Fruit fly (Drosophila melanogaster) whole organism, embryonic: ENCODE results near the gene ATPsynB.

ENCODE experiments used
- Adf1 ChIP-seq: fragments of 200-800 bp; sonication (Bioruptor generic); IDR thresholded peaks from 2 replicates; pipeline ENCODE4 v1.3.6; 2022; ENCODE audit warnings: missing biosample characterization, missing genetic modification characterization
- Awh ChIP-seq: fragments of 200-800 bp; sonication (Bioruptor generic); IDR thresholded peaks from 2 replicates; pipeline ENCODE4, ENCODE4 v1.3.6; 2022; ENCODE audit warnings: missing biosample characterization, missing genetic modification characterization
- Bteb2 ChIP-seq: fragments of 200-800 bp; sonication (Bioruptor generic); optimal IDR thresholded peaks from 2 replicates; lab custom pipeline; 2016; ENCODE audit warnings: missing biosample characterization, missing genetic modification characterization
- CG10654 ChIP-seq: fragments of 200-800 bp; sonication (Bioruptor generic); optimal IDR thresholded peaks from 2 replicates; lab custom pipeline; 2016; ENCODE audit warnings: missing biosample characterization, missing genetic modification characterization
- CG11723 ChIP-seq: fragments of 200-800 bp; sonication (Bioruptor generic); optimal IDR thresholded peaks from 2 replicates; lab custom pipeline; 2017; ENCODE audit warnings: missing biosample characterization, mild to moderate bottlenecking, missing genetic modification characterization
- CG12299 ChIP-seq: fragments of 200-800 bp; sonication (Bioruptor generic); optimal IDR thresholded peaks from 2 replicates; lab custom pipeline; 2018; ENCODE audit warnings: missing biosample characterization, mild to moderate bottlenecking, missing genetic modification characterization
- CG13624 ChIP-seq: fragments of 200-800 bp; sonication (Bioruptor generic); optimal IDR thresholded peaks from 2 replicates; lab custom pipeline; 2016; ENCODE audit warnings: missing biosample characterization, missing genetic modification characterization
- CG13894 ChIP-seq: fragments of 200-800 bp; sonication (Bioruptor generic); optimal IDR thresholded peaks from 3 replicates; lab custom pipeline; 2018; ENCODE audit warnings: missing biosample characterization, mild to moderate bottlenecking, missing genetic modification characterization, moderate library complexity
- CG17359 ChIP-seq: fragments of 200-800 bp; sonication (Bioruptor generic); optimal IDR thresholded peaks from 3 replicates; lab custom pipeline; 2018; ENCODE audit warnings: missing biosample characterization, mild to moderate bottlenecking, missing genetic modification characterization, moderate library complexity
- CG17802 ChIP-seq: fragments of 200-800 bp; sonication (Bioruptor generic); optimal IDR thresholded peaks from 2 replicates; lab custom pipeline; 2018; ENCODE audit warnings: missing biosample characterization, mild to moderate bottlenecking, missing genetic modification characterization, moderate library complexity
- CG2199 ChIP-seq: fragments of 200-800 bp; sonication (Bioruptor generic); IDR thresholded peaks from 3 replicates; pipeline ENCODE4 v1.3.6; 2022; ENCODE audit warnings: missing biosample characterization, missing genetic modification characterization
- CG2678 ChIP-seq: fragments of 200-800 bp; sonication (Bioruptor generic); optimal IDR thresholded peaks from 3 replicates; lab custom pipeline; 2019; ENCODE audit warnings: missing biosample characterization, mild to moderate bottlenecking, missing genetic modification characterization, moderate library complexity
- CG30020 ChIP-seq: fragments of 200-800 bp; optimal IDR thresholded peaks from 2 replicates; lab custom pipeline; 2019; ENCODE audit warnings: missing biosample characterization, mild to moderate bottlenecking, missing genetic modification characterization, moderate library complexity
- CG3065 ChIP-seq: fragments of 200-800 bp; sonication (Bioruptor generic); optimal IDR thresholded peaks from 2 replicates; lab custom pipeline; 2016; ENCODE audit warnings: missing biosample characterization, missing genetic modification characterization
- CG3281 ChIP-seq: fragments of 200-800 bp; sonication (Bioruptor generic); optimal IDR thresholded peaks from 3 replicates; lab custom pipeline; 2017; ENCODE audit warnings: missing biosample characterization, mild to moderate bottlenecking, missing genetic modification characterization
- CG33213 ChIP-seq: fragments of 200-800 bp; sonication (Bioruptor generic); optimal IDR thresholded peaks from 3 replicates; lab custom pipeline; 2016; ENCODE audit warnings: missing biosample characterization, missing genetic modification characterization
- CG42726 ChIP-seq: fragments of 200-800 bp; sonication (Bioruptor generic); IDR thresholded peaks from 2 replicates; pipeline ENCODE4 v1.3.6; 2022; ENCODE audit warnings: missing biosample characterization, missing genetic modification characterization; ENCODE audit not compliant: partially characterized antibody
- CG4424 ChIP-seq: fragments of 200-800 bp; sonication (Bioruptor generic); optimal IDR thresholded peaks from 3 replicates; lab custom pipeline; 2016; ENCODE audit warnings: missing biosample characterization, missing genetic modification characterization
- CG4820 ChIP-seq: fragments of 200-800 bp; sonication (Bioruptor generic); optimal IDR thresholded peaks from 3 replicates; lab custom pipeline; 2016; ENCODE audit warnings: missing biosample characterization, missing genetic modification characterization
- CG8924 ChIP-seq: fragments of 200-800 bp; optimal IDR thresholded peaks from 3 replicates; lab custom pipeline; 2019; ENCODE audit warnings: missing biosample characterization, mild to moderate bottlenecking, missing genetic modification characterization, moderate library complexity
- E2f1 ChIP-seq: fragments of 200-800 bp; sonication (Bioruptor generic); IDR thresholded peaks from 2 replicates; pipeline ENCODE4 v1.3.6; 2022; ENCODE audit warnings: missing biosample characterization, missing genetic modification characterization
- Ets65A ChIP-seq: fragments of 200-800 bp; sonication (Bioruptor generic); peaks from one replicate; lab custom pipeline; 2016; ENCODE audit warnings: missing biosample characterization, missing genetic modification characterization
- HHEX ChIP-seq: fragments of 200-800 bp; sonication (Bioruptor generic); optimal IDR thresholded peaks from 3 replicates; lab custom pipeline; 2017; ENCODE audit warnings: missing biosample characterization, mild to moderate bottlenecking, missing genetic modification characterization, missing genetic modification reagents
- Hmr ChIP-seq: fragments of 200-800 bp; sonication (Bioruptor generic); optimal IDR thresholded peaks from 3 replicates; lab custom pipeline; 2017; ENCODE audit warnings: mild to moderate bottlenecking, missing biosample characterization, missing genetic modification reagents, missing genetic modification characterization
- Hr3 ChIP-seq: fragments of 200-800 bp; sonication (Bioruptor generic); optimal IDR thresholded peaks from 3 replicates; lab custom pipeline; 2016; ENCODE audit warnings: missing biosample characterization, missing genetic modification characterization
- Neu2 ChIP-seq: fragments of 200-800 bp; sonication (Bioruptor generic); optimal IDR thresholded peaks from 3 replicates; lab custom pipeline; 2016; ENCODE audit warnings: missing biosample characterization, missing genetic modification characterization, borderline replicate concordance
- Spps ChIP-seq: fragments of 200-800 bp; sonication (Bioruptor generic); optimal IDR thresholded peaks from 2 replicates; lab custom pipeline; 2018; ENCODE audit warnings: missing biosample characterization, mild to moderate bottlenecking, missing genetic modification characterization
- Usf ChIP-seq: fragments of 200-800 bp; sonication (Bioruptor generic); optimal IDR thresholded peaks from 2 replicates; lab custom pipeline; 2017; ENCODE audit warnings: missing genotype, missing biosample characterization, missing genetic modification characterization
- YL-1 ChIP-seq: fragments of 200-800 bp; sonication (Bioruptor generic); optimal IDR thresholded peaks from 3 replicates; lab custom pipeline; 2017; ENCODE audit warnings: missing biosample characterization, mild to moderate bottlenecking, missing genetic modification characterization
- ac ChIP-seq: fragments of 200-800 bp; sonication (Bioruptor generic); optimal IDR thresholded peaks from 3 replicates; lab custom pipeline; 2017; ENCODE audit warnings: missing biosample characterization, mild to moderate bottlenecking, missing genetic modification characterization
- amos ChIP-seq: fragments of 200-800 bp; sonication (Bioruptor generic); IDR thresholded peaks from 2 replicates; pipeline ENCODE4 v1.3.6; 2022; ENCODE audit warnings: missing biosample characterization, missing genetic modification characterization; ENCODE audit not compliant: partially characterized antibody
- cas ChIP-seq: fragments of 200-800 bp; sonication (Bioruptor generic); IDR thresholded peaks from 2 replicates; pipeline ENCODE4 v1.3.6; 2022; ENCODE audit warnings: missing biosample characterization, missing genetic modification characterization
- croc ChIP-seq: fragments of 200-800 bp; sonication (Bioruptor generic); conservative IDR thresholded peaks from 3 replicates; pipeline ENCODE4 v1.3.6; 2022; ENCODE audit warnings: missing biosample characterization, missing genetic modification characterization
- disco-r ChIP-seq: fragments of 200-800 bp; sonication (Bioruptor generic); optimal IDR thresholded peaks from 2 replicates; lab custom pipeline; 2016; ENCODE audit warnings: missing biosample characterization, missing genetic modification characterization
- dmrt99B ChIP-seq: fragments of 200-800 bp; sonication (Bioruptor generic); optimal IDR thresholded peaks from 2 replicates; lab custom pipeline; 2018; ENCODE audit warnings: missing biosample characterization, mild to moderate bottlenecking, missing genetic modification characterization, moderate library complexity
- en ChIP-seq: fragments of 200-800 bp; sonication (Bioruptor generic); optimal IDR thresholded peaks from 2 replicates; lab custom pipeline; 2016; ENCODE audit warnings: missing biosample characterization, missing genetic modification characterization
- hbn ChIP-seq: fragments of 200-800 bp; sonication (Bioruptor generic); IDR thresholded peaks from 2 replicates; pipeline ENCODE4 v1.3.6; 2022; ENCODE audit warnings: missing biosample characterization, missing genetic modification characterization; ENCODE audit not compliant: partially characterized antibody
- her ChIP-seq: fragments of 200-800 bp; sonication (Bioruptor generic); optimal IDR thresholded peaks from 2 replicates; lab custom pipeline; 2016; ENCODE audit warnings: missing biosample characterization, missing genetic modification characterization
- inv ChIP-seq: fragments of 200-800 bp; sonication (Bioruptor generic); IDR thresholded peaks from 2 replicates; pipeline ENCODE4 v1.3.6; 2022; ENCODE audit warnings: missing biosample characterization, missing genetic modification characterization; ENCODE audit not compliant: partially characterized antibody
- kni ChIP-seq: fragments of 200-800 bp; sonication (Bioruptor generic); optimal IDR thresholded peaks from 3 replicates; lab custom pipeline; 2017; ENCODE audit warnings: mild to moderate bottlenecking, missing biosample characterization, missing genetic modification reagents, missing genetic modification characterization
- lov ChIP-seq, 2 experiments: fragments of 200-800 bp in 1 of 2; fragments of >200 bp in 1 of 2; sonication (Bioruptor generic) in 1 of 2; IDR thresholded peaks in 1 of 2; optimal IDR thresholded peaks in 1 of 2; 2 replicates in 1 of 2; 3 replicates in 1 of 2; pipeline versions ENCODE4 v1.3.6 to Lab custom; 2017 to 2022; ENCODE audit warnings: missing biosample characterization in 1 of 2, missing genetic modification characterization in 1 of 2
- mam ChIP-seq: fragments of 200-800 bp; sonication (Bioruptor generic); optimal IDR thresholded peaks from 3 replicates; lab custom pipeline; 2016; ENCODE audit warnings: missing biosample characterization, missing genetic modification characterization
- nerfin-2 ChIP-seq: fragments of 200-800 bp; sonication (Bioruptor generic); IDR thresholded peaks from 2 replicates; pipeline ENCODE4 v1.3.6; 2022; ENCODE audit warnings: missing biosample characterization, missing genetic modification characterization; ENCODE audit not compliant: partially characterized antibody
- otp ChIP-seq: fragments of 200-800 bp; sonication (Bioruptor generic); IDR thresholded peaks from 3 replicates; pipeline ENCODE4, ENCODE4 v1.3.6; 2022; ENCODE audit warnings: missing biosample characterization, missing genetic modification characterization
- ranshi ChIP-seq: fragments of 200-800 bp; sonication (Bioruptor generic); IDR thresholded peaks from 2 replicates; pipeline ENCODE4 v1.3.6; 2022; ENCODE audit warnings: missing biosample characterization, missing genetic modification characterization
- repo ChIP-seq: fragments of 200-800 bp; sonication (Bioruptor generic); optimal IDR thresholded peaks from 2 replicates; lab custom pipeline; 2016; ENCODE audit warnings: missing biosample characterization, missing genetic modification characterization
- ro ChIP-seq: fragments of 200-800 bp; sonication (Bioruptor generic); IDR thresholded peaks from 2 replicates; pipeline ENCODE4 v1.3.6; 2022; ENCODE audit warnings: missing biosample characterization, missing genetic modification characterization
- sd ChIP-seq: fragments of 200-800 bp; sonication (Bioruptor generic); optimal IDR thresholded peaks from 3 replicates; lab custom pipeline; 2018; ENCODE audit warnings: missing biosample characterization, mild to moderate bottlenecking, missing genetic modification characterization, moderate library complexity
- stwl ChIP-seq: fragments of 200-800 bp; sonication (Bioruptor generic); optimal IDR thresholded peaks from 3 replicates; lab custom pipeline; 2018; ENCODE audit warnings: missing biosample characterization, mild to moderate bottlenecking, missing genetic modification characterization, moderate library complexity
- tna ChIP-seq: fragments of 200-800 bp; sonication (Bioruptor generic); IDR thresholded peaks from 2 replicates; pipeline ENCODE4 v1.3.6; 2022; ENCODE audit warnings: missing biosample characterization, missing genetic modification characterization; ENCODE audit not compliant: partially characterized antibody
- vnd ChIP-seq: fragments of 200-800 bp; sonication (Bioruptor generic); IDR thresholded peaks from 3 replicates; pipeline ENCODE4 v1.3.6; 2022; ENCODE audit warnings: missing biosample characterization, missing genetic modification characterization; ENCODE audit not compliant: partially characterized antibody

Gene ATPsynB

dm6 chr3L:9695647-9696046 lies 34.2 kb upstream of the ATPsynB start (continued):
- TF ChIP-seq ac (GFP tag; lab: Kevin White, UChicago) (no peak), CG33213 (no peak), CG17802 (tag; lab: Kevin White, UChicago) (no peak), Usf (GFP tag; lab: Kevin White, UChicago) (no peak), her (GFP tag; lab: Kevin White, UChicago) (no peak), ro (GFP tag; lab: Robert Waterston, UW) (no peak), mam (GFP tag; lab: Kevin White, UChicago) (no peak), CG12299 (tag; lab: Kevin White, UChicago) (no peak), E2f1 (GFP tag; lab: Robert Waterston, UW) (no peak), Hmr (GFP tag; lab: Kevin White, UChicago) (peak; percentile 46), otp (GFP tag; lab: Robert Waterston, UW) (no peak), CG3065 (GFP tag; lab: Kevin White, UChicago) (no peak), kni (GFP tag; lab: Kevin White, UChicago) (no peak), CG4424 (GFP tag; lab: Kevin White, UChicago) (peak; percentile 14), cas (GFP tag; lab: Robert Waterston, UW) (no peak), Spps (tag; lab: Kevin White, UChicago) (no peak), lov (optimal IDR thresholded peaks at IDR 0.05; lab: Kevin White, UChicago) (no peak), lov (GFP tag; IDR thresholded peaks at IDR 0.05; lab: Robert Waterston, UW) (no peak), tna (no peak), HHEX (GFP tag; lab: Kevin White, UChicago) (peak; percentile 2), Adf1 (GFP tag; lab: Robert Waterston, UW) (no peak), ranshi (GFP tag; lab: Robert Waterston, UW) (no peak), Neu2 (GFP tag; lab: Kevin White, UChicago) (no peak), CG30020 (tag; lab: Kevin White, UChicago) (no peak), dmrt99B (tag; lab: Kevin White, UChicago) (peak; percentile 66), amos (no peak), CG2199 (no peak), CG17359 (tag; lab: Kevin White, UChicago) (peak; percentile 47), CG8924 (no peak), CG3281 (peak; percentile 19), CG13624 (no peak), CG13894 (tag; lab: Kevin White, UChicago) (no peak), hbn (GFP tag; lab: Robert Waterston, UW) (no peak), CG2678 (tag; lab: Kevin White, UChicago) (peak; percentile 74), Awh (GFP tag; lab: Robert Waterston, UW) (no peak), YL-1 (GFP tag; lab: Kevin White, UChicago) (no peak), CG42726 (no peak), sd (tag; lab: Kevin White, UChicago) (peak; percentile 5), CG4820 (GFP tag; lab: Kevin White, UChicago) (no peak), en (GFP tag; lab: Kevin White, UChicago) (no peak), vnd (GFP tag; lab: Robert Waterston, UW) (no peak), CG10654 (GFP tag; lab: Kevin White, UChicago) (no peak), Bteb2 (no peak), disco-r (no peak), croc (GFP tag; lab: Robert Waterston, UW) (no peak), stwl (tag; lab: Kevin White, UChicago) (no peak), repo (GFP tag; lab: Kevin White, UChicago) (no peak), Ets65A (GFP tag; lab: Kevin White, UChicago) (no peak), nerfin-2 (GFP tag; lab: Robert Waterston, UW) (no peak), Hr3 (GFP tag; lab: Kevin White, UChicago) (no peak), CG11723 (GFP tag; lab: Kevin White, UChicago) (no peak), inv (GFP tag; lab: Robert Waterston, UW) (no peak)
